Worm (Caenorhabditis elegans) whole organism, young adult: ENCODE data around the gene sgo-1.

ENCODE experiments used
- Y79H2A.3 ChIP-seq: fragments of 200-800 bp; sonication (Bioruptor generic); conservative IDR thresholded peaks from 2 replicates; pipeline ENCODE4 v1.3.6; 2022; ENCODE audit warnings: missing genetic modification reagents, missing genetic modification characterization, missing compliant biosample characterization
- attf-3 ChIP-seq: fragments of 200-800 bp; sonication (Bioruptor generic); conservative IDR thresholded peaks from 2 replicates; pipeline ENCODE4 v1.3.6; 2022; ENCODE audit warnings: missing genetic modification reagents, missing genetic modification characterization, missing compliant biosample characterization
- snpc-4 ChIP-seq, 5 experiments: fragments of 150-350 bp in 1 of 5; sonication (generic microtip) in 4 of 5; optimal IDR thresholded peaks; 2 replicates each; lab custom pipeline; 2014 to 2018; ENCODE audit warnings: missing genetic modification characterization in 5 of 5, missing biosample characterization in 3 of 5, antibody characterized with exemption in 2 of 5, mild to moderate bottlenecking in 2 of 5, missing compliant biosample characterization in 2 of 5, missing genotype in 2 of 5, moderate library complexity in 2 of 5, missing genetic modification reagents in 1 of 5
- sptf-2 ChIP-seq: fragments of 200-800 bp; sonication (Bioruptor generic); optimal IDR thresholded peaks from 2 replicates; lab custom pipeline; 2018; ENCODE audit warnings: mild to moderate bottlenecking, missing genetic modification characterization, missing compliant biosample characterization

ce11 chrIV:7800338-7800737, 4.1 kb upstream of the sgo-1 start:
- peak; percentile 39 for TF ChIP-seq snpc-4 (GFP tag; optimal IDR thresholded peaks at IDR 0.05; lab: Kevin White, UChicago)
- peak in 2 of 4 experiments; percentile 21 to 42 for TF ChIP-seq snpc-4 (tag; optimal IDR thresholded peaks at IDR 0.05; lab: Kevin White, UChicago)
- no peak for TF ChIP-seq sptf-2 (GFP tag; lab: Kevin White, UChicago)
- TF ChIP-seq Y79H2A.3 = 0 out of 2 replicates have a peak, but pooled peaks have one; percentile 28
- TF ChIP-seq attf-3 (GFP tag; lab: Robert Waterston, UW) = no peak
